Fruit fly (Drosophila melanogaster) whole organism, embryonic: ENCODE measurements around the gene CG13311.
A peak's percentile ranks its signal among the peaks of the same experiment; 100 is the strongest.

ENCODE experiments used
- B-H2 ChIP-seq: fragments of 200-800 bp; sonication (Bioruptor generic); optimal IDR thresholded peaks from 2 replicates; lab custom pipeline; 2018; ENCODE audit warnings: missing biosample characterization, mild to moderate bottlenecking, missing genetic modification characterization
- CG11696 ChIP-seq: fragments of 200-800 bp; sonication (Bioruptor generic); IDR thresholded peaks from 2 replicates; pipeline ENCODE4 v1.3.6; 2022; ENCODE audit warnings: missing biosample characterization, missing genetic modification characterization
- CG13775 ChIP-seq: fragments of 200-800 bp; sonication (Bioruptor generic); optimal IDR thresholded peaks from 3 replicates; lab custom pipeline; 2017; ENCODE audit warnings: missing biosample characterization, mild to moderate bottlenecking, missing genetic modification characterization
- CG13894 ChIP-seq: fragments of 200-800 bp; sonication (Bioruptor generic); optimal IDR thresholded peaks from 3 replicates; lab custom pipeline; 2018; ENCODE audit warnings: missing biosample characterization, mild to moderate bottlenecking, missing genetic modification characterization, moderate library complexity
- CG14014 ChIP-seq: fragments of 200-800 bp; sonication (Bioruptor generic); IDR thresholded peaks from 2 replicates; pipeline ENCODE4 v1.3.6; 2022; ENCODE audit warnings: missing biosample characterization, missing genetic modification characterization
- CG14441 ChIP-seq: fragments of 200-800 bp; sonication (Bioruptor generic); IDR thresholded peaks from 2 replicates; pipeline ENCODE4 v1.3.6; 2022; ENCODE audit warnings: missing biosample characterization, missing genetic modification characterization
- CG15696 ChIP-seq: fragments of 200-800 bp; sonication (Bioruptor generic); optimal IDR thresholded peaks from 2 replicates; lab custom pipeline; 2019; ENCODE audit warnings: missing biosample characterization, mild to moderate bottlenecking, missing genetic modification characterization, moderate library complexity
- CG16815 ChIP-seq: fragments of 200-800 bp; sonication (Bioruptor generic); optimal IDR thresholded peaks from 3 replicates; lab custom pipeline; 2017; ENCODE audit warnings: missing biosample characterization, mild to moderate bottlenecking, missing genetic modification characterization
- CG17359 ChIP-seq: fragments of 200-800 bp; sonication (Bioruptor generic); optimal IDR thresholded peaks from 3 replicates; lab custom pipeline; 2018; ENCODE audit warnings: missing biosample characterization, mild to moderate bottlenecking, missing genetic modification characterization, moderate library complexity
- CG17568 ChIP-seq: fragments of 200-800 bp; sonication (Bioruptor generic); optimal IDR thresholded peaks from 2 replicates; lab custom pipeline; 2018; ENCODE audit warnings: missing biosample characterization, mild to moderate bottlenecking, missing genetic modification characterization, moderate library complexity
- CG18599 ChIP-seq: fragments of 200-800 bp; sonication (Bioruptor generic); optimal IDR thresholded peaks from 3 replicates; lab custom pipeline; 2017; ENCODE audit warnings: missing biosample characterization, missing genetic modification characterization, mild to moderate bottlenecking, moderate library complexity, missing genetic modification reagents
- CG3065 ChIP-seq: fragments of 200-800 bp; sonication (Bioruptor generic); optimal IDR thresholded peaks from 2 replicates; lab custom pipeline; 2016; ENCODE audit warnings: missing biosample characterization, missing genetic modification characterization
- CG32772 ChIP-seq: fragments of 200-800 bp; sonication (Bioruptor generic); IDR thresholded peaks from 2 replicates; pipeline ENCODE4 v1.3.6; 2022; ENCODE audit warnings: missing biosample characterization, missing genetic modification characterization
- CG3281 ChIP-seq: fragments of 200-800 bp; sonication (Bioruptor generic); optimal IDR thresholded peaks from 3 replicates; lab custom pipeline; 2017; ENCODE audit warnings: missing biosample characterization, mild to moderate bottlenecking, missing genetic modification characterization
- CG42726 ChIP-seq: fragments of 200-800 bp; sonication (Bioruptor generic); IDR thresholded peaks from 2 replicates; pipeline ENCODE4 v1.3.6; 2022; ENCODE audit warnings: missing biosample characterization, missing genetic modification characterization; ENCODE audit not compliant: partially characterized antibody
- CG43689 ChIP-seq: fragments of 200-800 bp; sonication (Bioruptor generic); IDR thresholded peaks from 2 replicates; pipeline ENCODE4 v1.3.6; 2022; ENCODE audit warnings: missing biosample characterization, missing genetic modification characterization
- CG6654 ChIP-seq: fragments of 200-800 bp; sonication (Bioruptor generic); optimal IDR thresholded peaks from 2 replicates; lab custom pipeline; 2017; ENCODE audit warnings: missing biosample characterization, mild to moderate bottlenecking, missing genetic modification characterization
- CG8290 ChIP-seq, 3 experiments: fragments of 200-800 bp; sonication (Bioruptor generic); optimal IDR thresholded peaks; 2 replicates each; lab custom pipeline; 2016 to 2019; ENCODE audit warnings: missing biosample characterization in 3 of 3, missing genetic modification characterization in 3 of 3, mild to moderate bottlenecking in 2 of 3, moderate library complexity in 1 of 3
- CG9437 ChIP-seq: fragments of 200-800 bp; sonication (Bioruptor generic); optimal IDR thresholded peaks from 2 replicates; lab custom pipeline; 2018; ENCODE audit warnings: missing biosample characterization, mild to moderate bottlenecking, missing genetic modification characterization
- CG9876 ChIP-seq: fragments of 200-800 bp; sonication (Bioruptor generic); optimal IDR thresholded peaks from 2 replicates; lab custom pipeline; 2016; ENCODE audit warnings: missing biosample characterization, missing genetic modification characterization
- Dll ChIP-seq: fragments of 200-800 bp; sonication (Bioruptor generic); IDR thresholded peaks from 4 replicates; pipeline ENCODE4 v1.3.6; 2022; ENCODE audit warnings: missing biosample characterization, missing genetic modification characterization; ENCODE audit not compliant: partially characterized antibody
- E2f2 ChIP-seq: fragments of 200-800 bp; sonication (Bioruptor generic); IDR thresholded peaks from 2 replicates; pipeline ENCODE4 v1.3.6; 2022; ENCODE audit warnings: missing biosample characterization, missing genetic modification characterization
- Fer1 ChIP-seq: fragments of 200-800 bp; sonication (Bioruptor generic); optimal IDR thresholded peaks from 2 replicates; lab custom pipeline; 2017; ENCODE audit warnings: missing biosample characterization, mild to moderate bottlenecking, missing genetic modification characterization
- H2.0 ChIP-seq: fragments of 200-800 bp; sonication (Bioruptor generic); IDR thresholded peaks from 2 replicates; pipeline ENCODE4 v1.3.6; 2022; ENCODE audit warnings: missing biosample characterization, missing genetic modification characterization
- Hey ChIP-seq: fragments of 200-800 bp; sonication (Bioruptor generic); optimal IDR thresholded peaks from 3 replicates; lab custom pipeline; 2018; ENCODE audit warnings: missing biosample characterization, mild to moderate bottlenecking, missing genetic modification characterization
- Hr78 ChIP-seq, 2 experiments: fragments of 200-800 bp in 1 of 2; fragments of >200 bp in 1 of 2; sonication (Bioruptor generic) in 1 of 2; optimal IDR thresholded peaks; 2 replicates each; lab custom pipeline; 2017 to 2019; ENCODE audit warnings: missing biosample characterization in 2 of 2, missing genetic modification characterization in 2 of 2, mild to moderate bottlenecking in 1 of 2, moderate library complexity in 1 of 2
- MBD-R2 ChIP-seq: fragments of 200-800 bp; sonication (Bioruptor generic); IDR thresholded peaks from 2 replicates; pipeline ENCODE4 v1.3.6; 2022; ENCODE audit warnings: missing biosample characterization, missing genetic modification characterization
- Optix ChIP-seq: fragments of 200-800 bp; sonication (Bioruptor generic); IDR thresholded peaks from 3 replicates; pipeline ENCODE4 v1.3.6; 2022; ENCODE audit warnings: missing biosample characterization, missing genetic modification characterization
- Ptx1 ChIP-seq: fragments of 200-800 bp; sonication (Bioruptor generic); IDR thresholded peaks from 2 replicates; pipeline ENCODE4 v1.3.6; 2022; ENCODE audit warnings: missing biosample characterization, missing genetic modification characterization
- Ravus ChIP-seq: fragments of 200-800 bp; sonication (Bioruptor generic); IDR thresholded peaks from 2 replicates; pipeline ENCODE4 v1.3.6; 2022; ENCODE audit warnings: missing biosample characterization, missing genetic modification characterization
- Vsx1 ChIP-seq: fragments of 200-800 bp; sonication (Bioruptor generic); optimal IDR thresholded peaks from 2 replicates; lab custom pipeline; 2017; ENCODE audit warnings: missing biosample characterization, mild to moderate bottlenecking, missing genetic modification characterization, missing genetic modification reagents
- ci ChIP-seq: fragments of 200-800 bp; sonication (Bioruptor generic); IDR thresholded peaks from 3 replicates; pipeline ENCODE4 v1.3.6; 2022; ENCODE audit warnings: missing biosample characterization, missing genetic modification characterization
- exex ChIP-seq: fragments of 200-800 bp; sonication (Bioruptor generic); optimal IDR thresholded peaks from 4 replicates; lab custom pipeline; 2018; ENCODE audit warnings: missing biosample characterization, mild to moderate bottlenecking, missing genetic modification characterization, moderate library complexity
- eyg ChIP-seq: fragments of 200-800 bp; sonication (Bioruptor generic); optimal IDR thresholded peaks from 3 replicates; lab custom pipeline; 2016; ENCODE audit warnings: missing biosample characterization, missing genetic modification characterization
- gem ChIP-seq: fragments of 200-800 bp; sonication (Bioruptor generic); optimal IDR thresholded peaks from 2 replicates; lab custom pipeline; 2019; ENCODE audit warnings: missing biosample characterization, mild to moderate bottlenecking, missing genetic modification characterization, moderate library complexity
- gfzf ChIP-seq: fragments of 200-800 bp; sonication (Bioruptor generic); optimal IDR thresholded peaks from 2 replicates; lab custom pipeline; 2016; ENCODE audit warnings: missing biosample characterization, mild to moderate bottlenecking, missing genetic modification characterization, moderate library complexity
- grn ChIP-seq: fragments of 200-800 bp; sonication (Bioruptor generic); optimal IDR thresholded peaks from 3 replicates; lab custom pipeline; 2017; ENCODE audit warnings: missing biosample characterization, missing genetic modification characterization
- jigr1 ChIP-seq: fragments of 200-800 bp; sonication (Bioruptor generic); IDR thresholded peaks from 3 replicates; pipeline ENCODE4 v1.3.6; 2022; ENCODE audit warnings: missing biosample characterization, missing genetic modification characterization
- kay ChIP-seq: fragments of 200-800 bp; sonication (Bioruptor generic); optimal IDR thresholded peaks from 2 replicates; lab custom pipeline; 2016; ENCODE audit warnings: missing biosample characterization, missing genetic modification characterization
- mirr ChIP-seq: fragments of 200-800 bp; sonication (Bioruptor generic); optimal IDR thresholded peaks from 3 replicates; lab custom pipeline; 2018; ENCODE audit warnings: missing biosample characterization, mild to moderate bottlenecking, missing genetic modification characterization
- nau ChIP-seq: fragments of 200-800 bp; sonication (Bioruptor generic); optimal IDR thresholded peaks from 3 replicates; lab custom pipeline; 2017; ENCODE audit warnings: missing biosample characterization, mild to moderate bottlenecking, missing genetic modification characterization, missing genetic modification reagents
- peb ChIP-seq: fragments of 200-800 bp; sonication (Bioruptor generic); IDR thresholded peaks from 2 replicates; pipeline ENCODE4 v1.3.6; 2022; ENCODE audit warnings: missing biosample characterization, missing genetic modification characterization
- pfk ChIP-seq: fragments of 200-800 bp; sonication (Bioruptor generic); optimal IDR thresholded peaks from 2 replicates; lab custom pipeline; 2018; ENCODE audit warnings: missing biosample characterization, mild to moderate bottlenecking, missing genetic modification characterization, moderate library complexity
- ro ChIP-seq: fragments of 200-800 bp; sonication (Bioruptor generic); IDR thresholded peaks from 2 replicates; pipeline ENCODE4 v1.3.6; 2022; ENCODE audit warnings: missing biosample characterization, missing genetic modification characterization
- row ChIP-seq: fragments of 200-800 bp; sonication (Bioruptor generic); IDR thresholded peaks from 3 replicates; pipeline ENCODE4 v1.3.6; 2022; ENCODE audit warnings: missing biosample characterization, missing genetic modification characterization
- scrt ChIP-seq: fragments of 200-800 bp; sonication (Bioruptor generic); optimal IDR thresholded peaks from 2 replicates; lab custom pipeline; 2018; ENCODE audit warnings: missing biosample characterization, mild to moderate bottlenecking, missing genetic modification characterization, moderate library complexity
- slou ChIP-seq: fragments of 200-800 bp; sonication (Bioruptor generic); optimal IDR thresholded peaks from 3 replicates; lab custom pipeline; 2016; ENCODE audit warnings: missing biosample characterization, missing genetic modification characterization
- stwl ChIP-seq: fragments of 200-800 bp; sonication (Bioruptor generic); optimal IDR thresholded peaks from 3 replicates; lab custom pipeline; 2018; ENCODE audit warnings: missing biosample characterization, mild to moderate bottlenecking, missing genetic modification characterization, moderate library complexity
- tin ChIP-seq: fragments of 200-800 bp; sonication (Bioruptor generic); optimal IDR thresholded peaks from 3 replicates; lab custom pipeline; 2016; ENCODE audit warnings: missing biosample characterization, missing genetic modification characterization
- zfh1 ChIP-seq: fragments of 200-800 bp; sonication (Bioruptor generic); IDR thresholded peaks from 3 replicates; pipeline ENCODE4 v1.3.6; 2022; ENCODE audit warnings: missing biosample characterization, missing genetic modification characterization
- zfh2 ChIP-seq: fragments of 200-800 bp; sonication (Bioruptor generic); optimal IDR thresholded peaks from 2 replicates; lab custom pipeline; 2016; ENCODE audit warnings: missing biosample characterization, missing genetic modification characterization

The CG13311 gene

dm6 chr3L:8834886-8835285, 32.9 kb upstream of the CG13311 start (continued):
- TF ChIP-seq Dll (GFP tag; lab: Robert Waterston, UW) (no peak), H2.0 (GFP tag; lab: Robert Waterston, UW) (no peak), CG6654 (GFP tag; lab: Kevin White, UChicago) (no peak), gem (tag; lab: Kevin White, UChicago) (no peak), mirr (GFP tag; lab: Kevin White, UChicago) (peak; percentile 35), MBD-R2 (GFP tag; lab: Robert Waterston, UW) (no peak), scrt (GFP tag; lab: Kevin White, UChicago) (no peak), ci (GFP tag; lab: Robert Waterston, UW) (peak; percentile 73; the same call in 1 of the 3 replicates), CG14441 (no peak), exex (tag; lab: Kevin White, UChicago) (no peak), Vsx1 (GFP tag; lab: Kevin White, UChicago) (no peak), CG15696 (tag; lab: Kevin White, UChicago) (peak; percentile 36), pfk (no peak), peb (GFP tag; lab: Robert Waterston, UW) (peak; percentile 36; the same call in 1 of the 2 replicates), stwl (no peak), CG43689 (GFP tag; lab: Robert Waterston, UW) (no peak), E2f2 (GFP tag; lab: Robert Waterston, UW) (peak; percentile 28; the same call in 1 of the 2 replicates), zfh1 (GFP tag; lab: Robert Waterston, UW) (0 out of 3 replicates have a peak, but pooled peaks have one; percentile 30), CG14014 (GFP tag; lab: Robert Waterston, UW) (no peak), gfzf (GFP tag; lab: Kevin White, UChicago) (no peak), eyg (no peak), CG9437 (no peak), B-H2 (GFP tag; lab: Kevin White, UChicago) (no peak), CG18599 (GFP tag; lab: Kevin White, UChicago) (peak; percentile 22), CG17568 (GFP tag; lab: Kevin White, UChicago) (peak; percentile 12), CG9876 (GFP tag; lab: Kevin White, UChicago) (no peak), CG32772 (GFP tag; lab: Robert Waterston, UW) (no peak), row (GFP tag; lab: Robert Waterston, UW) (no peak), Ptx1 (no peak), Hey (tag; lab: Kevin White, UChicago) (no peak), CG13775 (GFP tag; lab: Kevin White, UChicago) (no peak), CG8290 (GFP tag; optimal IDR thresholded peaks at IDR 0.05; lab: Kevin White, UChicago) (peak; percentile 6), CG8290 (tag; optimal IDR thresholded peaks at IDR 0.05; lab: Kevin White, UChicago) (peak; percentile 28 to 75), slou (GFP tag; lab: Kevin White, UChicago) (no peak), nau (GFP tag; lab: Kevin White, UChicago) (peak; percentile 39), grn (GFP tag; lab: Kevin White, UChicago) (no peak), jigr1 (GFP tag; lab: Robert Waterston, UW) (no peak), Fer1 (GFP tag; lab: Kevin White, UChicago) (peak; percentile 20), CG16815 (GFP tag; lab: Kevin White, UChicago) (no peak), zfh2 (GFP tag; lab: Kevin White, UChicago) (no peak), CG13894 (tag; lab: Kevin White, UChicago) (no peak), tin (GFP tag; lab: Kevin White, UChicago) (no peak), CG3065 (GFP tag; lab: Kevin White, UChicago) (no peak), ro (no peak), CG3281 (GFP tag; lab: Kevin White, UChicago) (peak; percentile 39), CG11696 (GFP tag; lab: Robert Waterston, UW) (no peak), Optix (GFP tag; lab: Robert Waterston, UW) (no peak), kay (GFP tag; lab: Kevin White, UChicago) (no peak), Ravus (GFP tag; lab: Robert Waterston, UW) (no peak), Hr78 (GFP tag; optimal IDR thresholded peaks at IDR 0.05; lab: Kevin White, UChicago) (no peak), CG42726 (GFP tag; lab: Robert Waterston, UW) (no peak), CG17359 (tag; lab: Kevin White, UChicago) (peak; percentile 20)
